Fruit fly (Drosophila melanogaster): Measurements from ENCODE around the gene VhaM9.7-a.

The VhaM9.7-a gene

dm6 chr3L:4242428-4242827 lies 20.1 kb upstream of the VhaM9.7-a start, which contains the start of gene pav (continued):
- TF ChIP-seq prd (optimal IDR thresholded peaks at IDR 0.05), result no peak
- TF ChIP-seq prd (GFP tag; IDR thresholded peaks at IDR 0.05), result peak; percentile 67
- no peak for TF ChIP-seq Lpt (GFP tag; optimal IDR thresholded peaks at IDR 0.05)
- TF ChIP-seq salm (tag; optimal IDR thresholded peaks at IDR 0.05), result no peak
- no peak for TF ChIP-seq Hand (GFP tag; optimal IDR thresholded peaks at IDR 0.05)
- TF ChIP-seq nerfin-1 (tag; optimal IDR thresholded peaks at IDR 0.05), result peak; percentile 44
- TF ChIP-seq BtbVII (GFP tag; optimal IDR thresholded peaks at IDR 0.05), result no peak
- TF ChIP-seq CG34422 (GFP tag; IDR thresholded peaks at IDR 0.05), result 0 out of 3 replicates have a peak, but pooled peaks have one; percentile 29
- TF ChIP-seq sisA (GFP tag; IDR thresholded peaks at IDR 0.05), result 0 out of 2 replicates have a peak, but pooled peaks have one; percentile 33
- peak; percentile 93 for TF ChIP-seq E2f2 (GFP tag; IDR thresholded peaks at IDR 0.05)
- peak; percentile 64 for TF ChIP-seq phol (tag; optimal IDR thresholded peaks at IDR 0.05)
- TF ChIP-seq Med (GFP tag), result no peak
- peak; percentile 1 for TF ChIP-seq az2 (GFP tag; optimal IDR thresholded peaks at IDR 0.05)
- TF ChIP-seq bsh (GFP tag; optimal IDR thresholded peaks at IDR 0.05), result peak in 1 of 2 experiments; percentile 41
- no peak for TF ChIP-seq emc (GFP tag; optimal IDR thresholded peaks at IDR 0.05)
- TF ChIP-seq inv (GFP tag; IDR thresholded peaks at IDR 0.05; ENCODE audit: partially characterized antibody), result no peak
- peak; percentile 35 for TF ChIP-seq dmrt11E (tag; optimal IDR thresholded peaks at IDR 0.05)
- TF ChIP-seq Dek (tag; optimal IDR thresholded peaks at IDR 0.05), result peak; percentile 35
- peak; percentile 40; the same call in 1 of the 2 replicates for TF ChIP-seq slbo (GFP tag; IDR thresholded peaks at IDR 0.05)
- TF ChIP-seq maf-S (GFP tag; optimal IDR thresholded peaks at IDR 0.05), result no peak
- TF ChIP-seq CG11695 (GFP tag; IDR thresholded peaks at IDR 0.05), result peak; percentile 80
- peak; percentile 70; the same call in 2 of the 3 replicates for TF ChIP-seq dysf (GFP tag; IDR thresholded peaks at IDR 0.05)
- no peak for TF ChIP-seq ATbp (GFP tag; optimal IDR thresholded peaks at IDR 0.05)
- TF ChIP-seq PHDP (tag; optimal IDR thresholded peaks at IDR 0.05), result no peak
- peak; percentile 28 for TF ChIP-seq tin (GFP tag; optimal IDR thresholded peaks at IDR 0.05)
- TF ChIP-seq HmgZ (tag; optimal IDR thresholded peaks at IDR 0.05), result peak; percentile 72
- peak; percentile 54 for TF ChIP-seq CG30403 (GFP tag; optimal IDR thresholded peaks at IDR 0.05)
- peak; percentile 26; the same call in 1 of the 2 replicates for TF ChIP-seq Atf6 (GFP tag; IDR thresholded peaks at IDR 0.05)
- peak; percentile 19 for TF ChIP-seq CG12155 (GFP tag; optimal IDR thresholded peaks at IDR 0.05)
- peak; percentile 39; the same call in 1 of the 2 replicates for TF ChIP-seq Taf1 (GFP tag; IDR thresholded peaks at IDR 0.05)
- no peak for TF ChIP-seq yki (optimal IDR thresholded peaks at IDR 0.05)
- TF ChIP-seq Dp (GFP tag; optimal IDR thresholded peaks at IDR 0.05), result peak; percentile 92
- TF ChIP-seq CG4404 (GFP tag; IDR thresholded peaks at IDR 0.05), result no peak
- TF ChIP-seq bcd (GFP tag; optimal IDR thresholded peaks at IDR 0.05), result no peak
- TF ChIP-seq Abd-B (GFP tag; optimal IDR thresholded peaks at IDR 0.05), result peak; percentile 4
- TF ChIP-seq tio (GFP tag; optimal IDR thresholded peaks at IDR 0.05), result no peak
- no peak for TF ChIP-seq D (optimal IDR thresholded peaks at IDR 0.05)
- no peak for TF ChIP-seq D (GFP tag; optimal IDR thresholded peaks at IDR 0.05)
- TF ChIP-seq Xbp1 (GFP tag; optimal IDR thresholded peaks at IDR 0.05), result peak; percentile 40
- peak; percentile 4; the same call in 1 of the 2 replicates for TF ChIP-seq CG14667 (GFP tag; IDR thresholded peaks at IDR 0.05)
- 0 out of 2 replicates have a peak, but pooled peaks have one; percentile 27 for TF ChIP-seq CG32772 (GFP tag; IDR thresholded peaks at IDR 0.05)
- no peak for TF ChIP-seq Fer2 (tag; optimal IDR thresholded peaks at IDR 0.05)
- TF ChIP-seq CG12391 (tag; optimal IDR thresholded peaks at IDR 0.05), result peak; percentile 73
- no peak for TF ChIP-seq sd (tag; optimal IDR thresholded peaks at IDR 0.05)
- peak; percentile 70 for TF ChIP-seq vvl (GFP tag; IDR thresholded peaks at IDR 0.05)
- TF ChIP-seq Rfx (GFP tag; IDR thresholded peaks at IDR 0.05), result peak; percentile 69
- TF ChIP-seq CG7372 (GFP tag; IDR thresholded peaks at IDR 0.05), result peak; percentile 58
- no peak for TF ChIP-seq her (GFP tag; optimal IDR thresholded peaks at IDR 0.05)
- no peak for TF ChIP-seq CG7987 (GFP tag; optimal IDR thresholded peaks at IDR 0.05)
- no peak for TF ChIP-seq CG11504 (tag; optimal IDR thresholded peaks at IDR 0.05)
- peak; percentile 61 for TF ChIP-seq D19A (tag; optimal IDR thresholded peaks at IDR 0.05)
- TF ChIP-seq Mes4 (GFP tag; optimal IDR thresholded peaks at IDR 0.05), result no peak
